Fruit fly (Drosophila melanogaster): ENCODE data around the gene ChLD3.

Gene ChLD3

dm6 chr2L:16720707-16721700 is 17.6 kb upstream of the ChLD3 start:
- TF ChIP-seq CG34367 (tag; optimal IDR thresholded peaks at IDR 0.05) (peak; percentile 89), Pif1A (GFP tag; optimal IDR thresholded peaks at IDR 0.05) (peak; percentile 96), CG10348 (GFP tag; IDR thresholded peaks at IDR 0.05) (peak; percentile 79), fd96Ca (GFP tag; IDR thresholded peaks at IDR 0.05) (peak; percentile 84), CG32121 (GFP tag; IDR thresholded peaks at IDR 0.05) (peak; percentile 97), CG9948 (tag; optimal IDR thresholded peaks at IDR 0.05) (peak; percentile 94), CG4496 (GFP tag; IDR thresholded peaks at IDR 0.05) (peak; percentile 98), D1 (tag; optimal IDR thresholded peaks at IDR 0.05) (peak; percentile 69), EcR (GFP tag; optimal IDR thresholded peaks at IDR 0.05) (peak; percentile 84), Ets98B (GFP tag; IDR thresholded peaks at IDR 0.05) (peak; percentile 96), Pif1B (GFP tag; optimal IDR thresholded peaks at IDR 0.05) (peak; percentile 93), CG15710 (tag; optimal IDR thresholded peaks at IDR 0.05) (peak; percentile 90), Snoo (tag; optimal IDR thresholded peaks at IDR 0.05) (peak; percentile 87), rn (GFP tag; IDR thresholded peaks at IDR 0.05) (peak; percentile 94), gl (tag; optimal IDR thresholded peaks at IDR 0.05) (peak; percentile 83), CG12605 (GFP tag; IDR thresholded peaks at IDR 0.05) (peak; percentile 92), CG8301 (tag; optimal IDR thresholded peaks at IDR 0.05) (peak; percentile 93), CG8159 (tag; optimal IDR thresholded peaks at IDR 0.05) (peak; percentile 96), CG13204 (GFP tag; optimal IDR thresholded peaks at IDR 0.05) (no peak), CG14655 (GFP tag; optimal IDR thresholded peaks at IDR 0.05) (peak; percentile 94), CG17806 (tag; optimal IDR thresholded peaks at IDR 0.05) (peak; percentile 96)

DNA sequence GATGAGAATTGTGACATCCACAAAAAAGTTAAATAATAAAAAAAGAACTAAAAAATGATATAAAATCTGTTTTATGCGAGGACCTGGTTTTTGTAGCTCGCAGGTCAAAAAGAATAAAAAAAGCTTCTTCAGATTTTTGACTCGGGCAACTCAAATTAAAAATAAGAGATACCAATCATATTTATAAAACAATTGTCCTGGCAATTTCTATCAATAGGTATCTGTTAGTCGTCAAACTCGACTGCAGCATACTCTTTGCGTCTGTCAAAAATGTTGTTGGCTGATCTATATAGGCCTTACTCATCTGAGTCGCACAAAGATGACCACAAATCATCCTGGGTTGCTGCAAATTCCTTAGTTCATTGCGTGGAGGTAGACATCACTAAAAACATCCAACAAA is 16.1 kb upstream of the ChLD3 start:
- TF ChIP-seq Ets98B (GFP tag; IDR thresholded peaks at IDR 0.05) (no peak), Snoo (tag; optimal IDR thresholded peaks at IDR 0.05) (no peak), Pif1B (GFP tag; optimal IDR thresholded peaks at IDR 0.05) (no peak), CG14655 (GFP tag; optimal IDR thresholded peaks at IDR 0.05) (no peak), EcR (GFP tag; optimal IDR thresholded peaks at IDR 0.05) (no peak), Pif1A (GFP tag; optimal IDR thresholded peaks at IDR 0.05) (no peak), CG9948 (tag; optimal IDR thresholded peaks at IDR 0.05) (no peak), D1 (tag; optimal IDR thresholded peaks at IDR 0.05) (no peak), rn (GFP tag; IDR thresholded peaks at IDR 0.05) (no peak), CG8159 (tag; optimal IDR thresholded peaks at IDR 0.05) (no peak)

DNA sequence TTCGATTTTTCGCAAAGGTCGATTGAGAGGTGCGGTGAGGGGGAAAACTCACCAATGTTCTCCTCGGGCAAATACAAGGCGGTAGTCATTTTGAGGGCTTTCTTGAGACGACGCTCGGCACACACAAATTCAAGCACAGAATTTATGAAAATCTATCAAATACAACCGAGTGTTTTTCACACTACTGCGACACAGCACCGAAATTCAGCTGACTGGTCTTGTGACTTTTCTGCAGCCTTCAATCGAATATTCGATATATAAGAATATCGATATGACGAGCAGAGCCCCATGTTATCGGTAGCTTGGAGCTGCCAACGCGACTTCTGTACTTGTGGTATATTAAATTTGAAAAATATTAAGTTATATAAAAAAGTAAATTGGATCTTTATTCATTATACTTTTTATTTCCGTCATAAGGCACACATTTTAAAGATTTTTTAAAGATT is 11.0 kb upstream of the ChLD3 start, which contains the start of gene VhaSFD:
Gene VhaSFD (minus strand): TSS at position 249 of the 446 bp plus-strand sequence.
- TF ChIP-seq Snoo (tag; optimal IDR thresholded peaks at IDR 0.05) (peak; percentile 26), CG32121 (GFP tag; IDR thresholded peaks at IDR 0.05) (0 out of 2 replicates have a peak, but pooled peaks have one; percentile 38), Ets98B (GFP tag; IDR thresholded peaks at IDR 0.05) (no peak), CG10348 (GFP tag; IDR thresholded peaks at IDR 0.05) (no peak), CG4496 (GFP tag; IDR thresholded peaks at IDR 0.05) (0 out of 3 replicates have a peak, but pooled peaks have one; percentile 33), gl (tag; optimal IDR thresholded peaks at IDR 0.05) (peak; percentile 6)

dm6 chr2L:16729556-16729955 is 9.1 kb upstream of the ChLD3 start, which contains the start of gene Tsen2:
Gene Tsen2 (plus strand): TSS chr2L:16729777.
- TF ChIP-seq CG17806 (tag; optimal IDR thresholded peaks at IDR 0.05) (no peak), CG9948 (tag; optimal IDR thresholded peaks at IDR 0.05) (no peak), Snoo (tag; optimal IDR thresholded peaks at IDR 0.05) (no peak), CG4496 (GFP tag; IDR thresholded peaks at IDR 0.05) (no peak), rn (GFP tag; IDR thresholded peaks at IDR 0.05) (no peak), gl (tag; optimal IDR thresholded peaks at IDR 0.05) (no peak), CG13204 (GFP tag; optimal IDR thresholded peaks at IDR 0.05) (no peak), Ets98B (GFP tag; IDR thresholded peaks at IDR 0.05) (no peak), CG8301 (tag; optimal IDR thresholded peaks at IDR 0.05) (no peak), CG10348 (GFP tag; IDR thresholded peaks at IDR 0.05) (no peak), D1 (tag; optimal IDR thresholded peaks at IDR 0.05) (no peak), CG14655 (GFP tag; optimal IDR thresholded peaks at IDR 0.05) (no peak), Pif1B (GFP tag; optimal IDR thresholded peaks at IDR 0.05) (no peak)

DNA sequence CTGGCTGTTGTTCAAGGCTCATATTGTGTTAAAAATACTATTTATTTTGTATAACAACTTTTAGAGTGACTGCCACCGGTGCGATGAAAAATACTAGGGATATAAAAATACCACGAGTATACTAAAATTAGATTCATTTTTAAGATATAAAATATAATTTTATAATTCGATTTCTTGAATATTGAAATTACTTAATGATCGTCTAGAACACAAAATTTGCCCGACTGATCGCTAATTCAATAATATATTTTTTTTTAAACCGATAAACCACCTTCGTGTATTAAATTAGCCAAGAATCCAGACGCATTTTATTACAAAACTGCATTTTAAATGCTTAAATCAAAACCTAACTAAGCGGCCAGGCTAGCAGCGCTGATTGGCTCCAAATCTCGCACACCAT is 7.7 kb upstream of the ChLD3 start, which contains the start of gene CG17996:
Gene CG17996 (minus strand): TSS at position 101 of the 400 bp plus-strand sequence.
- TF ChIP-seq Ets98B (GFP tag; IDR thresholded peaks at IDR 0.05): no peak
- TF ChIP-seq CG12605 (GFP tag; IDR thresholded peaks at IDR 0.05): no peak
- no peak for TF ChIP-seq CG10348 (GFP tag; IDR thresholded peaks at IDR 0.05)
- TF ChIP-seq CG13204 (GFP tag; optimal IDR thresholded peaks at IDR 0.05): no peak
- no peak for TF ChIP-seq EcR (GFP tag; optimal IDR thresholded peaks at IDR 0.05)
- TF ChIP-seq CG17806 (tag; optimal IDR thresholded peaks at IDR 0.05): no peak
- no peak for TF ChIP-seq CG8159 (tag; optimal IDR thresholded peaks at IDR 0.05)
- TF ChIP-seq CG14655 (GFP tag; optimal IDR thresholded peaks at IDR 0.05): no peak
- no peak for TF ChIP-seq Pif1B (GFP tag; optimal IDR thresholded peaks at IDR 0.05)
- TF ChIP-seq gl (tag; optimal IDR thresholded peaks at IDR 0.05): no peak
- TF ChIP-seq CG8301 (tag; optimal IDR thresholded peaks at IDR 0.05): no peak
- no peak for TF ChIP-seq Pif1A (GFP tag; optimal IDR thresholded peaks at IDR 0.05)
- no peak for TF ChIP-seq CG4496 (GFP tag; IDR thresholded peaks at IDR 0.05)
- TF ChIP-seq CG32121 (GFP tag; IDR thresholded peaks at IDR 0.05): no peak
- no peak for TF ChIP-seq fd96Ca (GFP tag; IDR thresholded peaks at IDR 0.05)
- no peak for TF ChIP-seq D1 (tag; optimal IDR thresholded peaks at IDR 0.05)
- TF ChIP-seq Snoo (tag; optimal IDR thresholded peaks at IDR 0.05): no peak
